Worm (Caenorhabditis elegans) whole organism, L3 larva: ENCODE measurements around the gene mlt-11.

Source experiments
- aly-2 ChIP-seq: fragments of 150-350 bp; optimal IDR thresholded peaks from 2 replicates; lab custom pipeline; 2014; ENCODE audit warnings: missing biosample characterization, missing genetic modification characterization
- ama-1 ChIP-seq: fragments of 150-350 bp; optimal IDR thresholded peaks from 2 replicates; lab custom pipeline; 2018
- ceh-82 ChIP-seq: fragments of 150-350 bp; optimal IDR thresholded peaks from 2 replicates; lab custom pipeline; 2014; ENCODE audit warnings: missing biosample characterization, missing genetic modification characterization
- nfya-1 ChIP-seq: sonication (generic microtip); optimal IDR thresholded peaks from 2 replicates; lab custom pipeline; 2017; ENCODE audit warnings: missing genetic modification characterization, mild to moderate bottlenecking, missing compliant biosample characterization, antibody characterized with exemption, moderate library complexity; ENCODE audit not compliant: insufficient read depth
- nhr-11 ChIP-seq: fragments of 150-350 bp; optimal IDR thresholded peaks from 2 replicates; lab custom pipeline; 2014; ENCODE audit warnings: missing biosample characterization, missing genetic modification characterization
- nhr-237 ChIP-seq: fragments of 150-350 bp; optimal IDR thresholded peaks from 2 replicates; lab custom pipeline; 2014; ENCODE audit warnings: missing biosample characterization, missing genetic modification characterization
- nhr-25 ChIP-seq: sonication (generic microtip); optimal IDR thresholded peaks from 2 replicates; lab custom pipeline; 2017; ENCODE audit warnings: missing biosample characterization, missing genetic modification characterization
- nhr-76 ChIP-seq: fragments of 150-350 bp; sonication (generic microtip); optimal IDR thresholded peaks from 5 replicates; lab custom pipeline; 2014; ENCODE audit warnings: missing biosample characterization, missing genetic modification characterization
- pha-4 ChIP-seq: fragments of 150-350 bp; optimal IDR thresholded peaks from 2 replicates; lab custom pipeline; 2014; ENCODE audit warnings: missing biosample characterization, missing genetic modification reagents, missing genetic modification characterization
- pqm-1 ChIP-seq: fragments of 150-350 bp; optimal IDR thresholded peaks from 2 replicates; lab custom pipeline; 2017; ENCODE audit warnings: missing biosample characterization, missing genetic modification characterization, inconsistent platforms
- snpc-4 ChIP-seq: fragments of 150-350 bp; optimal IDR thresholded peaks from 2 replicates; lab custom pipeline; 2014; ENCODE audit warnings: missing biosample characterization, missing genetic modification characterization
- unc-62 ChIP-seq: fragments of 150-350 bp; sonication (generic microtip); optimal IDR thresholded peaks from 4 replicates; lab custom pipeline; 2014; ENCODE audit warnings: missing biosample characterization, missing genetic modification reagents, missing genetic modification characterization
- ztf-11 ChIP-seq: fragments of 150-350 bp; optimal IDR thresholded peaks from 2 replicates; lab custom pipeline; 2014; ENCODE audit warnings: missing biosample characterization, missing genetic modification characterization

DNA sequence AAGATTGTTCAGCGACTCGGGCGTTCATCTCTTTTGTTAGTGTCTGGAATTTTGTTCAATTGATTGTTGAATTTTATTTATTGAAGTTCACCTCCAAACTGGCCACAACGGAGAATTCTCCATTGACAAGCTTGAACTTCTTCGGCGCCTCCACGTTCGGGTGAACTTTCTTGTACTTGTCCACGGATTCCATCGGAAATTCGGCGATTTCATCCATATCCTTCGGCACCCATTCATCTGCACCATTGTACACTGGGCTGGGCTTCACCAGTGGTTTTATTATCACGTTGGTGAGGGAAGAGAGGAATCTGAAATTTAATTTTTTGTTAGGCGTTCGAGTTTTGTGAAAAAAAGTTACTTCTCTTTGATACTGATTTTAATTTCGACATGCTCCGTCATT lies 60.5 kb downstream of the mlt-11 start:
- no peak for TF ChIP-seq nhr-11
- TF ChIP-seq ceh-82 (tag; lab: Kevin White, UChicago): no peak
- no peak for TF ChIP-seq nfya-1 (tag; lab: Kevin White, UChicago)
- no peak for TF ChIP-seq nhr-237
- no peak for TF ChIP-seq ama-1
- TF ChIP-seq snpc-4 (tag; lab: Kevin White, UChicago): no peak
- TF ChIP-seq nhr-25 (tag; lab: Kevin White, UChicago): no peak
- TF ChIP-seq ztf-11 (tag; lab: Kevin White, UChicago): no peak
- no peak for TF ChIP-seq unc-62
- no peak for TF ChIP-seq aly-2 (tag; lab: Kevin White, UChicago)
- no peak for TF ChIP-seq nhr-76 (tag; lab: Kevin White, UChicago)
- no peak for TF ChIP-seq pqm-1 (tag; lab: Kevin White, UChicago)
- no peak for TF ChIP-seq pha-4 (tag; lab: Kevin White, UChicago)
